Fruit fly (Drosophila melanogaster) S2 (cell line): ENCODE results near the gene CG10589.

ENCODE experiments used
- CG8478 ChIP-seq: fragments of >200 bp; optimal IDR thresholded peaks from 2 replicates; lab custom pipeline; 2018
- CTCF ChIP-seq, 2 experiments: fragments of >200 bp; optimal IDR thresholded peaks; 2 replicates each; lab custom pipeline; 2018

- no peak for TF ChIP-seq CG8478 (lab: Kevin White, UChicago)
- TF ChIP-seq CTCF (optimal IDR thresholded peaks at IDR 0.05; lab: Kevin White, UChicago): no peak
Observed at dm6 chr3L:20906959-20907358, 20.7 kb upstream of the CG10589 start.
